Fruit fly (Drosophila melanogaster) whole organism, embryonic: Measurements from ENCODE around the gene CG33286.

Source experiments
- Antp ChIP-seq: fragments of 200-800 bp; sonication (Bioruptor generic); optimal IDR thresholded peaks from 3 replicates; lab custom pipeline; 2016; ENCODE audit warnings: missing biosample characterization, missing genetic modification characterization
- BEAF-32 ChIP-seq: fragments of 200-800 bp; sonication (Bioruptor generic); optimal IDR thresholded peaks from 3 replicates; lab custom pipeline; 2017; ENCODE audit warnings: missing biosample characterization, missing genetic modification characterization, mild to moderate bottlenecking, moderate library complexity, missing genetic modification reagents
- CG10565 ChIP-seq: fragments of 200-800 bp; sonication (Bioruptor generic); optimal IDR thresholded peaks from 3 replicates; lab custom pipeline; 2016; ENCODE audit warnings: missing biosample characterization, mild to moderate bottlenecking, missing genetic modification characterization
- CG11085 ChIP-seq: fragments of 200-800 bp; sonication (Bioruptor generic); IDR thresholded peaks from 2 replicates; pipeline ENCODE4 v1.3.6; 2022; ENCODE audit warnings: missing biosample characterization, missing genetic modification characterization
- CG12104 ChIP-seq: fragments of 200-800 bp; sonication (Bioruptor generic); optimal IDR thresholded peaks from 3 replicates; lab custom pipeline; 2016; ENCODE audit warnings: missing biosample characterization, missing genetic modification characterization
- CG12219 ChIP-seq: fragments of 200-800 bp; sonication (Bioruptor generic); optimal IDR thresholded peaks from 3 replicates; lab custom pipeline; 2018; ENCODE audit warnings: missing biosample characterization, mild to moderate bottlenecking, missing genetic modification characterization
- CG12659 ChIP-seq: fragments of 200-800 bp; sonication (Bioruptor generic); optimal IDR thresholded peaks from 3 replicates; lab custom pipeline; 2017; ENCODE audit warnings: mild to moderate bottlenecking, missing biosample characterization, missing genetic modification reagents, missing genetic modification characterization
- CG13775 ChIP-seq: fragments of 200-800 bp; sonication (Bioruptor generic); optimal IDR thresholded peaks from 3 replicates; lab custom pipeline; 2017; ENCODE audit warnings: missing biosample characterization, mild to moderate bottlenecking, missing genetic modification characterization
- CG14667 ChIP-seq: fragments of 200-800 bp; sonication (Bioruptor generic); IDR thresholded peaks from 2 replicates; pipeline ENCODE4 v1.3.6; 2022; ENCODE audit warnings: missing biosample characterization, missing genetic modification characterization
- CG1647 ChIP-seq: fragments of 200-800 bp; sonication (Bioruptor generic); optimal IDR thresholded peaks from 3 replicates; lab custom pipeline; 2016; ENCODE audit warnings: missing biosample characterization, missing genetic modification characterization
- CG17829 ChIP-seq: fragments of 200-800 bp; optimal IDR thresholded peaks from 2 replicates; lab custom pipeline; 2019; ENCODE audit warnings: missing biosample characterization, mild to moderate bottlenecking, missing genetic modification characterization, moderate library complexity
- CG31441 ChIP-seq: fragments of 200-800 bp; sonication (Bioruptor generic); IDR thresholded peaks from 2 replicates; pipeline ENCODE4 v1.3.6; 2022; ENCODE audit warnings: missing biosample characterization, missing genetic modification characterization
- CG33213 ChIP-seq: fragments of 200-800 bp; sonication (Bioruptor generic); optimal IDR thresholded peaks from 3 replicates; lab custom pipeline; 2016; ENCODE audit warnings: missing biosample characterization, missing genetic modification characterization
- CG34224 ChIP-seq: fragments of 200-800 bp; sonication (Bioruptor generic); IDR thresholded peaks from 3 replicates; pipeline ENCODE4 v1.3.6; 2022; ENCODE audit warnings: missing biosample characterization, missing genetic modification characterization; ENCODE audit not compliant: partially characterized antibody
- CG42726 ChIP-seq: fragments of 200-800 bp; sonication (Bioruptor generic); IDR thresholded peaks from 2 replicates; pipeline ENCODE4 v1.3.6; 2022; ENCODE audit warnings: missing biosample characterization, missing genetic modification characterization; ENCODE audit not compliant: partially characterized antibody
- CG4282 ChIP-seq: fragments of 200-800 bp; sonication (Bioruptor generic); optimal IDR thresholded peaks from 2 replicates; lab custom pipeline; 2016; ENCODE audit warnings: missing biosample characterization, missing genetic modification characterization
- CG43689 ChIP-seq: fragments of 200-800 bp; sonication (Bioruptor generic); IDR thresholded peaks from 2 replicates; pipeline ENCODE4 v1.3.6; 2022; ENCODE audit warnings: missing biosample characterization, missing genetic modification characterization
- CG4424 ChIP-seq: fragments of 200-800 bp; sonication (Bioruptor generic); optimal IDR thresholded peaks from 3 replicates; lab custom pipeline; 2016; ENCODE audit warnings: missing biosample characterization, missing genetic modification characterization
- CG5953 ChIP-seq: fragments of 200-800 bp; sonication (Bioruptor generic); IDR thresholded peaks from 2 replicates; pipeline ENCODE4 v1.3.6; 2022; ENCODE audit warnings: missing biosample characterization, missing genetic modification characterization
- CG6683 ChIP-seq: fragments of 200-800 bp; sonication (Bioruptor generic); optimal IDR thresholded peaks from 2 replicates; lab custom pipeline; 2017; ENCODE audit warnings: missing biosample characterization, mild to moderate bottlenecking, missing genetic modification characterization, missing genetic modification reagents
- CG7357 ChIP-seq: fragments of 200-800 bp; sonication (Bioruptor generic); IDR thresholded peaks from 3 replicates; pipeline ENCODE4 v1.3.6; 2022; ENCODE audit warnings: missing biosample characterization, missing genetic modification characterization
- Dad ChIP-seq: fragments of 200-800 bp; sonication (Bioruptor generic); optimal IDR thresholded peaks from 3 replicates; lab custom pipeline; 2016; ENCODE audit warnings: missing biosample characterization, missing genetic modification characterization
- Deaf1 ChIP-seq: fragments of 200-800 bp; optimal IDR thresholded peaks from 3 replicates; lab custom pipeline; 2019; ENCODE audit warnings: missing biosample characterization, mild to moderate bottlenecking, missing genetic modification characterization, moderate library complexity
- Dfd ChIP-seq, 2 experiments: fragments of >200 bp; optimal IDR thresholded peaks; 2 replicates each; lab custom pipeline; 2017; ENCODE audit warnings: missing biosample characterization in 2 of 2, missing genetic modification characterization in 2 of 2
- ERR ChIP-seq: fragments of 200-800 bp; sonication (Bioruptor generic); optimal IDR thresholded peaks from 2 replicates; lab custom pipeline; 2016; ENCODE audit warnings: missing biosample characterization, missing genetic modification characterization
- HLH3B ChIP-seq: fragments of 200-800 bp; sonication (Bioruptor generic); IDR thresholded peaks from 2 replicates; pipeline ENCODE4 v1.3.6; 2022; ENCODE audit warnings: missing biosample characterization, missing genetic modification characterization
- HmgD ChIP-seq: fragments of 200-800 bp; sonication (Bioruptor generic); optimal IDR thresholded peaks from 3 replicates; lab custom pipeline; 2016; ENCODE audit warnings: missing biosample characterization, missing genetic modification characterization
- Hr51 ChIP-seq, 2 experiments: fragments of 200-800 bp; sonication (Bioruptor generic); optimal IDR thresholded peaks; 2 replicates in 1 of 2; 3 replicates in 1 of 2; lab custom pipeline; 2016 to 2018; ENCODE audit warnings: missing biosample characterization in 2 of 2, missing genetic modification characterization in 2 of 2, mild to moderate bottlenecking in 1 of 2, moderate library complexity in 1 of 2
- Hsf ChIP-seq: fragments of 200-800 bp; sonication (Bioruptor generic); optimal IDR thresholded peaks from 3 replicates; lab custom pipeline; 2016; ENCODE audit warnings: missing biosample characterization, missing genetic modification characterization
- NfI ChIP-seq: fragments of 200-800 bp; sonication (Bioruptor generic); optimal IDR thresholded peaks from 3 replicates; lab custom pipeline; 2018; ENCODE audit warnings: missing biosample characterization, mild to moderate bottlenecking, missing genetic modification characterization, moderate library complexity
- Scr ChIP-seq: fragments of 200-800 bp; sonication (Bioruptor generic); IDR thresholded peaks from 2 replicates; pipeline ENCODE4 v1.3.6; 2022; ENCODE audit warnings: missing biosample characterization, missing genetic modification characterization; ENCODE audit not compliant: partially characterized antibody
- aop ChIP-seq: fragments of 200-800 bp; sonication (Bioruptor generic); IDR thresholded peaks from 2 replicates; pipeline ENCODE4 v1.3.6; 2022; ENCODE audit warnings: missing biosample characterization, missing genetic modification characterization
- ara ChIP-seq: fragments of 200-800 bp; sonication (Bioruptor generic); IDR thresholded peaks from 2 replicates; pipeline ENCODE4 v1.3.6; 2022; ENCODE audit warnings: missing biosample characterization, missing genetic modification characterization
- bowl ChIP-seq: fragments of 200-800 bp; sonication (Bioruptor generic); IDR thresholded peaks from 2 replicates; pipeline ENCODE4 v1.3.6; 2022; ENCODE audit warnings: missing biosample characterization, missing genetic modification characterization
- ems ChIP-seq: fragments of 200-800 bp; sonication (Bioruptor generic); optimal IDR thresholded peaks from 3 replicates; lab custom pipeline; 2016; ENCODE audit warnings: missing biosample characterization, missing genetic modification characterization
- fru ChIP-seq: fragments of >200 bp; optimal IDR thresholded peaks from 2 replicates; lab custom pipeline; 2017
- gcm ChIP-seq: fragments of 200-800 bp; sonication (Bioruptor generic); optimal IDR thresholded peaks from 2 replicates; lab custom pipeline; 2019; ENCODE audit warnings: missing biosample characterization, mild to moderate bottlenecking, missing genetic modification characterization, moderate library complexity
- gsb ChIP-seq: fragments of 200-800 bp; sonication (Bioruptor generic); IDR thresholded peaks from 2 replicates; pipeline ENCODE4 v1.3.6; 2022; ENCODE audit warnings: missing biosample characterization, missing genetic modification characterization
- gt ChIP-seq: fragments of 200-800 bp; sonication (Bioruptor generic); IDR thresholded peaks from 2 replicates; pipeline ENCODE4 v1.3.6; 2022; ENCODE audit warnings: missing biosample characterization, missing genetic modification characterization
- jing ChIP-seq: fragments of 200-800 bp; sonication (Bioruptor generic); optimal IDR thresholded peaks from 2 replicates; lab custom pipeline; 2018; ENCODE audit warnings: missing biosample characterization, mild to moderate bottlenecking, missing genetic modification characterization
- knrl ChIP-seq: fragments of 200-800 bp; sonication (Bioruptor generic); IDR thresholded peaks from 3 replicates; pipeline ENCODE4 v1.3.6; 2022; ENCODE audit warnings: missing biosample characterization, missing genetic modification characterization; ENCODE audit not compliant: partially characterized antibody
- mirr ChIP-seq: fragments of 200-800 bp; sonication (Bioruptor generic); optimal IDR thresholded peaks from 3 replicates; lab custom pipeline; 2018; ENCODE audit warnings: missing biosample characterization, mild to moderate bottlenecking, missing genetic modification characterization
- odd ChIP-seq: fragments of 200-800 bp; sonication (Bioruptor generic); optimal IDR thresholded peaks from 2 replicates; lab custom pipeline; 2017; ENCODE audit warnings: missing biosample characterization, mild to moderate bottlenecking, missing genetic modification characterization
- org-1 ChIP-seq: fragments of 200-800 bp; sonication (Bioruptor generic); optimal IDR thresholded peaks from 2 replicates; lab custom pipeline; 2017; ENCODE audit warnings: missing biosample characterization, missing genetic modification characterization
- otp ChIP-seq: fragments of 200-800 bp; sonication (Bioruptor generic); IDR thresholded peaks from 3 replicates; pipeline ENCODE4, ENCODE4 v1.3.6; 2022; ENCODE audit warnings: missing biosample characterization, missing genetic modification characterization
- p53 ChIP-seq: fragments of 200-800 bp; sonication (Bioruptor generic); optimal IDR thresholded peaks from 2 replicates; lab custom pipeline; 2016; ENCODE audit warnings: missing biosample characterization, missing genetic modification characterization
- pb ChIP-seq: fragments of 200-800 bp; sonication (Bioruptor generic); optimal IDR thresholded peaks from 3 replicates; lab custom pipeline; 2016; ENCODE audit warnings: missing biosample characterization, missing genetic modification characterization
- pfk ChIP-seq: fragments of 200-800 bp; sonication (Bioruptor generic); optimal IDR thresholded peaks from 2 replicates; lab custom pipeline; 2018; ENCODE audit warnings: missing biosample characterization, mild to moderate bottlenecking, missing genetic modification characterization, moderate library complexity
- row ChIP-seq: fragments of 200-800 bp; sonication (Bioruptor generic); IDR thresholded peaks from 3 replicates; pipeline ENCODE4 v1.3.6; 2022; ENCODE audit warnings: missing biosample characterization, missing genetic modification characterization
- sima ChIP-seq: fragments of 200-800 bp; sonication (Bioruptor generic); optimal IDR thresholded peaks from 2 replicates; lab custom pipeline; 2016; ENCODE audit warnings: missing biosample characterization, missing genetic modification characterization
- sqz ChIP-seq: fragments of 200-800 bp; sonication (Bioruptor generic); optimal IDR thresholded peaks from 3 replicates; lab custom pipeline; 2018; ENCODE audit warnings: missing biosample characterization, mild to moderate bottlenecking, missing genetic modification characterization
- tx ChIP-seq: fragments of 200-800 bp; sonication (Bioruptor generic); optimal IDR thresholded peaks from 2 replicates; lab custom pipeline; 2016; ENCODE audit warnings: missing biosample characterization, missing genetic modification characterization
- yki ChIP-seq: fragments of >200 bp; optimal IDR thresholded peaks from 3 replicates; lab custom pipeline; 2018

Gene CG33286

dm6 chr3L:20944180-20944579, 30.3 kb downstream of the CG33286 start (continued):
- TF ChIP-seq Scr (GFP tag; lab: Robert Waterston, UW) (no peak), sqz (no peak), sima (no peak), CG13775 (GFP tag; lab: Kevin White, UChicago) (no peak), ERR (no peak), Hsf (no peak), CG33213 (GFP tag; lab: Kevin White, UChicago) (no peak), pfk (GFP tag; lab: Kevin White, UChicago) (no peak), Dfd (GFP tag; optimal IDR thresholded peaks at IDR 0.05; lab: Kevin White, UChicago) (no peak), row (GFP tag; lab: Robert Waterston, UW) (no peak), CG12219 (GFP tag; lab: Kevin White, UChicago) (peak; percentile 25), CG5953 (GFP tag; lab: Robert Waterston, UW) (no peak), mirr (GFP tag; lab: Kevin White, UChicago) (no peak), Hr51 (GFP tag; optimal IDR thresholded peaks at IDR 0.05; lab: Kevin White, UChicago) (peak in 1 of 2 experiments; percentile 42), ara (GFP tag; lab: Robert Waterston, UW) (peak; percentile 43; the same call in 1 of the 2 replicates), CG34224 (GFP tag; lab: Robert Waterston, UW) (no peak), CG43689 (GFP tag; lab: Robert Waterston, UW) (no peak), CG12104 (GFP tag; lab: Kevin White, UChicago) (no peak), knrl (GFP tag; lab: Robert Waterston, UW) (no peak), ems (GFP tag; lab: Kevin White, UChicago) (no peak), Antp (no peak), CG42726 (no peak), bowl (GFP tag; lab: Robert Waterston, UW) (no peak), CG1647 (GFP tag; lab: Kevin White, UChicago) (no peak), HmgD (GFP tag; lab: Kevin White, UChicago) (no peak), p53 (no peak), gsb (GFP tag; lab: Robert Waterston, UW) (no peak), yki (lab: Kevin White, UChicago) (no peak), CG7357 (GFP tag; lab: Robert Waterston, UW) (no peak), fru (lab: Kevin White, UChicago) (no peak), CG14667 (GFP tag; lab: Robert Waterston, UW) (no peak), NfI (no peak), jing (GFP tag; lab: Kevin White, UChicago) (no peak), CG11085 (no peak), CG10565 (GFP tag; lab: Kevin White, UChicago) (no peak), otp (peak; percentile 75), pb (GFP tag; lab: Kevin White, UChicago) (peak; percentile 15), CG4282 (GFP tag; lab: Kevin White, UChicago) (no peak), CG12659 (GFP tag; lab: Kevin White, UChicago) (no peak), Deaf1 (tag; lab: Kevin White, UChicago) (no peak), BEAF-32 (GFP tag; lab: Kevin White, UChicago) (no peak), CG17829 (tag; lab: Kevin White, UChicago) (peak; percentile 27), HLH3B (GFP tag; lab: Robert Waterston, UW) (peak; percentile 29; the same call in 1 of the 2 replicates), gt (no peak), org-1 (peak; percentile 51), tx (GFP tag; lab: Kevin White, UChicago) (no peak), aop (GFP tag; lab: Robert Waterston, UW) (no peak), gcm (peak; percentile 44), Dad (GFP tag; lab: Kevin White, UChicago) (no peak), CG4424 (no peak), odd (GFP tag; lab: Kevin White, UChicago) (peak; percentile 48), CG31441 (GFP tag; lab: Robert Waterston, UW) (no peak; the same call in 1 of the 2 replicates), CG6683 (no peak)
